Worm (Caenorhabditis elegans): Measurements from ENCODE around the gene cest-2.3.

DNA sequence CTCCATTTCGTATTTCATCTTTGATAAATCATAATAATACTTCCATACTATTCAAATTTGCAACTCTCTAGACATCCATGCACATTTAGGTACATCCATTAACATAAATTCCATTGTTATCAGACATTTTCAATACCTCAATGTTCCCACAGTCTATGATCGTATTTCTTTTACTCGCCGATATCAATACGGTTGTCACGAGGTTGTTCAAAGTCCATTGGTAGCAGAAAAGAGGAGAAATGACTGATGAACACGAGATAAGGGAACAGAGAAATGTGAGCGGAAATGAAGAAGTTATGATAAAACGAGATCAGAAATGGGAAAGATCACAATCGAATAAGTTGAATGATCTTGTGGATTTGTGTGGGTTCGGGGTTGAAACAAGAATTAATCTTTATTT is 30.1 kb upstream of the cest-2.3 start:
- TF ChIP-seq elt-2 (tag; optimal IDR thresholded peaks at IDR 0.05), result no peak
- no peak for TF ChIP-seq elt-4 (tag; optimal IDR thresholded peaks at IDR 0.05)
- no peak for TF ChIP-seq mec-3 (tag; optimal IDR thresholded peaks at IDR 0.05; ENCODE audit: borderline replicate concordance)
- no peak for TF ChIP-seq sox-4 (tag; optimal IDR thresholded peaks at IDR 0.05)
- no peak for TF ChIP-seq ama-1 (optimal IDR thresholded peaks at IDR 0.05)
- TF ChIP-seq fkh-10 (GFP tag; optimal IDR thresholded peaks at IDR 0.05), result no peak
- no peak for TF ChIP-seq nhr-11 (tag; optimal IDR thresholded peaks at IDR 0.05)
- TF ChIP-seq madf-2 (tag; optimal IDR thresholded peaks at IDR 0.05), result no peak
- no peak for TF ChIP-seq pqm-1 (tag; optimal IDR thresholded peaks at IDR 0.05)
- TF ChIP-seq F13H6.1 (tag; optimal IDR thresholded peaks at IDR 0.05), result no peak
- no peak for TF ChIP-seq pag-3 (tag; optimal IDR thresholded peaks at IDR 0.05; ENCODE audit: borderline replicate concordance)
- TF ChIP-seq C08G9.2 (tag; optimal IDR thresholded peaks at IDR 0.05), result no peak
- no peak for TF ChIP-seq ref-2 (tag; optimal IDR thresholded peaks at IDR 0.05)
